Worm (Caenorhabditis elegans) whole organism, midembryonic: ENCODE measurements around the gene srh-38.
"Not testable (repeated sequence)": the region's sequence is repeated elsewhere in the genome, so short reads cannot be mapped to it uniquely, and the experiment has no call there.

ENCODE experiments used
- T22C8.4 ChIP-seq: fragments of 200-800 bp; sonication (Bioruptor generic); IDR thresholded peaks from 2 replicates; pipeline ENCODE4 v1.3.6; 2022; ENCODE audit warnings: missing genetic modification characterization, missing compliant biosample characterization
- cog-1 ChIP-seq: sonication (generic microtip); optimal IDR thresholded peaks from 2 replicates; lab custom pipeline; 2016; ENCODE audit warnings: missing genetic modification characterization, missing compliant biosample characterization
- flt-1 ChIP-seq: fragments of 200-800 bp; sonication (Bioruptor generic); IDR thresholded peaks from 2 replicates; pipeline ENCODE4 v1.3.6; 2022; ENCODE audit warnings: missing genetic modification characterization, missing compliant biosample characterization
- klf-2 ChIP-seq: fragments of 200-800 bp; sonication (Bioruptor generic); conservative IDR thresholded peaks from 2 replicates; pipeline ENCODE4 v1.3.6; 2022; ENCODE audit warnings: missing genetic modification reagents, missing genetic modification characterization, missing compliant biosample characterization
- med-1 ChIP-seq: sonication (generic microtip); optimal IDR thresholded peaks from 2 replicates; lab custom pipeline; 2017; ENCODE audit warnings: missing genetic modification characterization, mild to moderate bottlenecking, missing compliant biosample characterization, antibody characterized with exemption, missing genetic modification reagents; ENCODE audit not compliant: insufficient read depth
- ref-1 ChIP-seq: fragments of 200-800 bp; sonication (Bioruptor generic); conservative IDR thresholded peaks from 2 replicates; pipeline ENCODE4 v1.3.6; 2022; ENCODE audit warnings: missing genetic modification reagents, missing genetic modification characterization, missing compliant biosample characterization
- tab-1 ChIP-seq: fragments of 200-800 bp; sonication (Bioruptor generic); IDR thresholded peaks from 2 replicates; pipeline ENCODE4 v1.3.6; 2022; ENCODE audit warnings: missing genetic modification characterization, missing compliant biosample characterization
- ztf-23 ChIP-seq: fragments of 200-800 bp; sonication (Bioruptor generic); IDR thresholded peaks from 2 replicates; pipeline ENCODE4 v1.3.6; 2022; ENCODE audit warnings: missing genetic modification reagents, missing genetic modification characterization, missing compliant biosample characterization
- ztf-29 ChIP-seq: fragments of 200-800 bp; sonication (Bioruptor generic); IDR thresholded peaks from 2 replicates; pipeline ENCODE4 v1.3.6; 2022; ENCODE audit warnings: missing genetic modification reagents, missing genetic modification characterization, missing compliant biosample characterization

The srh-38 gene

ce11 chrV:2922594-2922993, at the start of gene srh-38:
Gene srh-38, minus strand, starts transcription at chrV:2922694.
- no peak for TF ChIP-seq klf-2 (GFP tag; lab: Robert Waterston, UW)
- TF ChIP-seq T22C8.4 (GFP tag; lab: Robert Waterston, UW), result no peak
- TF ChIP-seq flt-1 (GFP tag; lab: Robert Waterston, UW), result no peak
- no peak for TF ChIP-seq med-1
- TF ChIP-seq ztf-29 (GFP tag; lab: Robert Waterston, UW), result no peak
- no peak for TF ChIP-seq cog-1 (tag; lab: Kevin White, UChicago)
- TF ChIP-seq ref-1, result no peak
- no peak for TF ChIP-seq tab-1 (GFP tag; lab: Robert Waterston, UW)
- no peak for TF ChIP-seq ztf-23 (GFP tag; lab: Robert Waterston, UW)

ce11 chrV:2971307-2971999, 49.0 kb upstream of the srh-38 start, which contains the start of gene srw-129:
Gene srw-129, plus strand, starts transcription at chrV:2971949.
- TF ChIP-seq klf-2 (GFP tag; lab: Robert Waterston, UW) (no peak), ztf-23 (GFP tag; lab: Robert Waterston, UW) (no peak), ztf-29 (GFP tag; lab: Robert Waterston, UW) (no peak), cog-1 (tag; lab: Kevin White, UChicago) (no peak), flt-1 (GFP tag; lab: Robert Waterston, UW) (no peak), med-1 (no peak), ref-1 (no peak), tab-1 (GFP tag; lab: Robert Waterston, UW) (no peak), T22C8.4 (GFP tag; lab: Robert Waterston, UW) (no peak)

- TF ChIP-seq T22C8.4 (GFP tag; lab: Robert Waterston, UW), result no peak
- TF ChIP-seq cog-1 (tag; lab: Kevin White, UChicago), result no peak
- no peak for TF ChIP-seq ref-1
- TF ChIP-seq flt-1 (GFP tag; lab: Robert Waterston, UW), result no peak
- TF ChIP-seq ztf-23 (GFP tag; lab: Robert Waterston, UW), result no peak
- TF ChIP-seq med-1, result no peak
- TF ChIP-seq klf-2 (GFP tag; lab: Robert Waterston, UW), result no peak
- TF ChIP-seq ztf-29 (GFP tag; lab: Robert Waterston, UW), result no peak
- no peak for TF ChIP-seq tab-1 (GFP tag; lab: Robert Waterston, UW)
Measured at ce11 chrV:2964786-2965185, 42.3 kb upstream of the srh-38 start, which contains the start of gene srh-88. Gene srh-88, minus strand, starts transcription at chrV:2964886.

ce11 chrV:2962960-2963359, 40.5 kb upstream of the srh-38 start, which contains the start of gene srw-138:
Gene srw-138, minus strand, starts transcription at chrV:2963060.
- TF ChIP-seq cog-1 (tag; lab: Kevin White, UChicago) (no peak), ztf-29 (GFP tag; lab: Robert Waterston, UW) (no peak), tab-1 (GFP tag; lab: Robert Waterston, UW) (no peak), klf-2 (GFP tag; lab: Robert Waterston, UW) (no peak), med-1 (no peak), ref-1 (no peak), ztf-23 (GFP tag; lab: Robert Waterston, UW) (no peak), T22C8.4 (GFP tag; lab: Robert Waterston, UW) (no peak), flt-1 (GFP tag; lab: Robert Waterston, UW) (no peak)

ce11 chrV:2960894-2961293, 38.4 kb upstream of the srh-38 start, which contains the start of gene srw-144:
Gene srw-144, minus strand, starts transcription at chrV:2960994.
- no peak for TF ChIP-seq med-1
- TF ChIP-seq ztf-29 (GFP tag; lab: Robert Waterston, UW), result no peak
- no peak for TF ChIP-seq flt-1 (GFP tag; lab: Robert Waterston, UW)
- no peak for TF ChIP-seq klf-2 (GFP tag; lab: Robert Waterston, UW)
- TF ChIP-seq ref-1, result no peak
- no peak for TF ChIP-seq ztf-23 (GFP tag; lab: Robert Waterston, UW)
- TF ChIP-seq tab-1 (GFP tag; lab: Robert Waterston, UW), result no peak
- no peak for TF ChIP-seq T22C8.4 (GFP tag; lab: Robert Waterston, UW)
- no peak for TF ChIP-seq cog-1 (tag; lab: Kevin White, UChicago)

- TF ChIP-seq ztf-29 (GFP tag; lab: Robert Waterston, UW) (no peak), ztf-23 (GFP tag; lab: Robert Waterston, UW) (no peak), klf-2 (GFP tag; lab: Robert Waterston, UW) (no peak), ref-1 (no peak), cog-1 (tag; lab: Kevin White, UChicago) (no peak), tab-1 (GFP tag; lab: Robert Waterston, UW) (no peak), flt-1 (GFP tag; lab: Robert Waterston, UW) (no peak), T22C8.4 (GFP tag; lab: Robert Waterston, UW) (no peak), med-1 (no peak)
Measured at ce11 chrV:2958202-2958601, 35.7 kb upstream of the srh-38 start, which contains the start of gene srw-142. Gene srw-142, minus strand, starts transcription at chrV:2958302.

- TF ChIP-seq ztf-29 (GFP tag; lab: Robert Waterston, UW); cog-1 (tag; lab: Kevin White, UChicago); flt-1 (GFP tag; lab: Robert Waterston, UW): not testable (repeated sequence)
Measured at ce11 chrV:2955342-2955741, 32.8 kb upstream of the srh-38 start, which contains the start of gene srh-248. Gene srh-248, minus strand, starts transcription at chrV:2955442.

ce11 chrV:2952102-2952501, 29.6 kb upstream of the srh-38 start, which contains the start of gene srw-122:
Gene srw-122, minus strand, starts transcription at chrV:2952202.
- TF ChIP-seq tab-1, flt-1, ztf-23 (GFP tag; lab: Robert Waterston, UW): not testable (repeated sequence)

- TF ChIP-seq ztf-23 (GFP tag; lab: Robert Waterston, UW) (no peak), ref-1 (no peak), T22C8.4 (GFP tag; lab: Robert Waterston, UW) (no peak), flt-1 (GFP tag; lab: Robert Waterston, UW) (no peak), tab-1 (GFP tag; lab: Robert Waterston, UW) (no peak), med-1 (no peak), cog-1 (tag; lab: Kevin White, UChicago) (no peak), ztf-29 (GFP tag; lab: Robert Waterston, UW) (no peak), klf-2 (GFP tag; lab: Robert Waterston, UW) (no peak)
Measured at ce11 chrV:2945602-2946001, 23.1 kb upstream of the srh-38 start, which contains the start of gene srh-87. Gene srh-87, minus strand, starts transcription at chrV:2945702.
